Fruit fly (Drosophila melanogaster) whole organism, embryonic: ENCODE results near the gene CG14695.

Experiments used
- ATbp ChIP-seq: fragments of 200-800 bp; sonication (Bioruptor generic); optimal IDR thresholded peaks from 2 replicates; lab custom pipeline; 2017; ENCODE audit warnings: missing biosample characterization, mild to moderate bottlenecking, missing genetic modification characterization, missing genetic modification reagents
- Bdp1 ChIP-seq: fragments of 200-800 bp; sonication (Bioruptor generic); optimal IDR thresholded peaks from 3 replicates; lab custom pipeline; 2016; ENCODE audit warnings: missing biosample characterization, missing genetic modification characterization
- CG10654 ChIP-seq: fragments of 200-800 bp; sonication (Bioruptor generic); optimal IDR thresholded peaks from 2 replicates; lab custom pipeline; 2016; ENCODE audit warnings: missing biosample characterization, missing genetic modification characterization
- CG11560 ChIP-seq: fragments of 200-800 bp; sonication (Bioruptor generic); IDR thresholded peaks from 3 replicates; pipeline ENCODE4 v1.3.6; 2022; ENCODE audit warnings: missing biosample characterization, missing genetic modification characterization
- CG12104 ChIP-seq: fragments of 200-800 bp; sonication (Bioruptor generic); optimal IDR thresholded peaks from 3 replicates; lab custom pipeline; 2016; ENCODE audit warnings: missing biosample characterization, missing genetic modification characterization
- CG13894 ChIP-seq: fragments of 200-800 bp; sonication (Bioruptor generic); optimal IDR thresholded peaks from 3 replicates; lab custom pipeline; 2018; ENCODE audit warnings: missing biosample characterization, mild to moderate bottlenecking, missing genetic modification characterization, moderate library complexity
- CG15011 ChIP-seq: fragments of 200-800 bp; sonication (Bioruptor generic); optimal IDR thresholded peaks from 3 replicates; lab custom pipeline; 2018; ENCODE audit warnings: missing biosample characterization, mild to moderate bottlenecking, missing genetic modification characterization
- CG15073 ChIP-seq: fragments of 200-800 bp; sonication (Bioruptor generic); optimal IDR thresholded peaks from 2 replicates; lab custom pipeline; 2016; ENCODE audit warnings: missing biosample characterization, missing genetic modification characterization
- CG16779 ChIP-seq: fragments of 200-800 bp; sonication (Bioruptor generic); IDR thresholded peaks from 2 replicates; pipeline ENCODE4 v1.3.6; 2022; ENCODE audit warnings: missing biosample characterization, missing genetic modification characterization
- CG17385 ChIP-seq: fragments of 200-800 bp; sonication (Bioruptor generic); optimal IDR thresholded peaks from 3 replicates; lab custom pipeline; 2018; ENCODE audit warnings: missing biosample characterization, mild to moderate bottlenecking, missing genetic modification characterization
- CG17802 ChIP-seq: fragments of 200-800 bp; sonication (Bioruptor generic); optimal IDR thresholded peaks from 2 replicates; lab custom pipeline; 2018; ENCODE audit warnings: missing biosample characterization, mild to moderate bottlenecking, missing genetic modification characterization, moderate library complexity
- CG17912 ChIP-seq: fragments of 200-800 bp; sonication (Bioruptor generic); optimal IDR thresholded peaks from 2 replicates; lab custom pipeline; 2018; ENCODE audit warnings: missing biosample characterization, mild to moderate bottlenecking, missing genetic modification characterization
- CG30431 ChIP-seq: fragments of 200-800 bp; sonication (Bioruptor generic); optimal IDR thresholded peaks from 2 replicates; lab custom pipeline; 2017; ENCODE audit warnings: missing biosample characterization, missing genetic modification characterization
- CG33557 ChIP-seq: fragments of 200-800 bp; sonication (Bioruptor generic); optimal IDR thresholded peaks from 2 replicates; lab custom pipeline; 2019; ENCODE audit warnings: missing biosample characterization, mild to moderate bottlenecking, missing genetic modification characterization, moderate library complexity
- CG4360 ChIP-seq: fragments of 200-800 bp; sonication (Bioruptor generic); IDR thresholded peaks from 2 replicates; pipeline ENCODE4 v1.3.6; 2022; ENCODE audit warnings: missing biosample characterization, missing genetic modification characterization
- CG6272 ChIP-seq: fragments of 200-800 bp; sonication (Bioruptor generic); IDR thresholded peaks from 2 replicates; pipeline ENCODE4 v1.3.6; 2022; ENCODE audit warnings: missing biosample characterization, missing genetic modification characterization
- CG6854 ChIP-seq: fragments of 200-800 bp; sonication (Bioruptor generic); optimal IDR thresholded peaks from 3 replicates; lab custom pipeline; 2017; ENCODE audit warnings: missing biosample characterization, mild to moderate bottlenecking, missing genetic modification characterization
- CG7839 ChIP-seq: fragments of 200-800 bp; sonication (Bioruptor generic); optimal IDR thresholded peaks from 3 replicates; lab custom pipeline; 2018; ENCODE audit warnings: missing biosample characterization, mild to moderate bottlenecking, missing genetic modification characterization, moderate library complexity
- CG8765 ChIP-seq: fragments of 200-800 bp; sonication (Bioruptor generic); IDR thresholded peaks from 2 replicates; pipeline ENCODE4 v1.3.6; 2022; ENCODE audit warnings: missing biosample characterization, missing genetic modification characterization
- CkIIα-i1 ChIP-seq: fragments of 200-800 bp; sonication (Bioruptor generic); IDR thresholded peaks from 2 replicates; pipeline ENCODE4 v1.3.6; 2022; ENCODE audit warnings: missing biosample characterization, missing genetic modification characterization
- Deaf1 ChIP-seq: fragments of 200-800 bp; optimal IDR thresholded peaks from 3 replicates; lab custom pipeline; 2019; ENCODE audit warnings: missing biosample characterization, mild to moderate bottlenecking, missing genetic modification characterization, moderate library complexity
- Dll ChIP-seq: fragments of 200-800 bp; sonication (Bioruptor generic); IDR thresholded peaks from 4 replicates; pipeline ENCODE4 v1.3.6; 2022; ENCODE audit warnings: missing biosample characterization, missing genetic modification characterization; ENCODE audit not compliant: partially characterized antibody
- E2f1 ChIP-seq: fragments of 200-800 bp; sonication (Bioruptor generic); IDR thresholded peaks from 2 replicates; pipeline ENCODE4 v1.3.6; 2022; ENCODE audit warnings: missing biosample characterization, missing genetic modification characterization
- E2f2 ChIP-seq: fragments of 200-800 bp; sonication (Bioruptor generic); IDR thresholded peaks from 2 replicates; pipeline ENCODE4 v1.3.6; 2022; ENCODE audit warnings: missing biosample characterization, missing genetic modification characterization
- Ets97D ChIP-seq: fragments of 200-800 bp; sonication (Bioruptor generic); optimal IDR thresholded peaks from 3 replicates; lab custom pipeline; 2016; ENCODE audit warnings: missing biosample characterization, missing genetic modification characterization
- HLH3B ChIP-seq: fragments of 200-800 bp; sonication (Bioruptor generic); IDR thresholded peaks from 2 replicates; pipeline ENCODE4 v1.3.6; 2022; ENCODE audit warnings: missing biosample characterization, missing genetic modification characterization
- HLH4C ChIP-seq: fragments of 200-800 bp; sonication (Bioruptor generic); IDR thresholded peaks from 3 replicates; pipeline ENCODE4 v1.3.6; 2022; ENCODE audit warnings: missing biosample characterization, missing genetic modification characterization; ENCODE audit not compliant: partially characterized antibody
- HLH54F ChIP-seq: fragments of 200-800 bp; sonication (Bioruptor generic); optimal IDR thresholded peaks from 3 replicates; lab custom pipeline; 2016; ENCODE audit warnings: missing biosample characterization, missing genetic modification characterization
- Hr78 ChIP-seq, 2 experiments: fragments of 200-800 bp in 1 of 2; fragments of >200 bp in 1 of 2; sonication (Bioruptor generic) in 1 of 2; optimal IDR thresholded peaks; 2 replicates each; lab custom pipeline; 2017 to 2019; ENCODE audit warnings: missing biosample characterization in 2 of 2, missing genetic modification characterization in 2 of 2, mild to moderate bottlenecking in 1 of 2, moderate library complexity in 1 of 2
- Hsf ChIP-seq: fragments of 200-800 bp; sonication (Bioruptor generic); optimal IDR thresholded peaks from 3 replicates; lab custom pipeline; 2016; ENCODE audit warnings: missing biosample characterization, missing genetic modification characterization
- Myb ChIP-seq: fragments of 200-800 bp; sonication (Bioruptor generic); optimal IDR thresholded peaks from 2 replicates; lab custom pipeline; 2016; ENCODE audit warnings: missing biosample characterization, missing genetic modification characterization
- NC2α ChIP-seq: fragments of 200-800 bp; sonication (Bioruptor generic); optimal IDR thresholded peaks from 2 replicates; lab custom pipeline; 2016; ENCODE audit warnings: missing biosample characterization, missing genetic modification characterization
- Rfx ChIP-seq: fragments of 200-800 bp; sonication (Bioruptor generic); IDR thresholded peaks from 2 replicates; pipeline ENCODE4 v1.3.6; 2022; ENCODE audit warnings: missing biosample characterization, missing genetic modification characterization
- Sox100B ChIP-seq: fragments of 200-800 bp; sonication (Bioruptor generic); optimal IDR thresholded peaks from 3 replicates; lab custom pipeline; 2018; ENCODE audit warnings: missing biosample characterization, mild to moderate bottlenecking, missing genetic modification characterization
- ara ChIP-seq: fragments of 200-800 bp; sonication (Bioruptor generic); IDR thresholded peaks from 2 replicates; pipeline ENCODE4 v1.3.6; 2022; ENCODE audit warnings: missing biosample characterization, missing genetic modification characterization
- dysf ChIP-seq: fragments of 200-800 bp; sonication (Bioruptor generic); IDR thresholded peaks from 3 replicates; pipeline ENCODE4 v1.3.6; 2022; ENCODE audit warnings: missing biosample characterization, missing genetic modification characterization
- fu2 ChIP-seq: fragments of 200-800 bp; sonication (Bioruptor generic); optimal IDR thresholded peaks from 2 replicates; lab custom pipeline; 2016; ENCODE audit warnings: missing biosample characterization, missing genetic modification characterization
- grn ChIP-seq: fragments of 200-800 bp; sonication (Bioruptor generic); optimal IDR thresholded peaks from 3 replicates; lab custom pipeline; 2017; ENCODE audit warnings: missing biosample characterization, missing genetic modification characterization
- insv ChIP-seq, 2 experiments: fragments of 200-800 bp; sonication (Bioruptor generic); optimal IDR thresholded peaks; 3 replicates each; lab custom pipeline; 2016 to 2018; ENCODE audit warnings: missing biosample characterization in 2 of 2, missing genetic modification characterization in 2 of 2
- inv ChIP-seq: fragments of 200-800 bp; sonication (Bioruptor generic); IDR thresholded peaks from 2 replicates; pipeline ENCODE4 v1.3.6; 2022; ENCODE audit warnings: missing biosample characterization, missing genetic modification characterization; ENCODE audit not compliant: partially characterized antibody
- jigr1 ChIP-seq: fragments of 200-800 bp; sonication (Bioruptor generic); IDR thresholded peaks from 3 replicates; pipeline ENCODE4 v1.3.6; 2022; ENCODE audit warnings: missing biosample characterization, missing genetic modification characterization
- kah ChIP-seq: fragments of 200-800 bp; sonication (Bioruptor generic); optimal IDR thresholded peaks from 2 replicates; lab custom pipeline; 2018; ENCODE audit warnings: missing biosample characterization, mild to moderate bottlenecking, missing genetic modification characterization
- lmd ChIP-seq: fragments of 200-800 bp; sonication (Bioruptor generic); IDR thresholded peaks from 2 replicates; pipeline ENCODE4 v1.3.6; 2022; ENCODE audit warnings: missing biosample characterization, missing genetic modification characterization
- mam ChIP-seq: fragments of 200-800 bp; sonication (Bioruptor generic); optimal IDR thresholded peaks from 3 replicates; lab custom pipeline; 2016; ENCODE audit warnings: missing biosample characterization, missing genetic modification characterization
- nau ChIP-seq: fragments of 200-800 bp; sonication (Bioruptor generic); optimal IDR thresholded peaks from 3 replicates; lab custom pipeline; 2017; ENCODE audit warnings: missing biosample characterization, mild to moderate bottlenecking, missing genetic modification characterization, missing genetic modification reagents
- nom ChIP-seq: fragments of 200-800 bp; sonication (Bioruptor generic); optimal IDR thresholded peaks from 2 replicates; lab custom pipeline; 2017; ENCODE audit warnings: missing biosample characterization, missing genetic modification characterization, mild to moderate bottlenecking, moderate library complexity, missing genetic modification reagents
- otp ChIP-seq: fragments of 200-800 bp; sonication (Bioruptor generic); IDR thresholded peaks from 3 replicates; pipeline ENCODE4, ENCODE4 v1.3.6; 2022; ENCODE audit warnings: missing biosample characterization, missing genetic modification characterization
- p53 ChIP-seq: fragments of 200-800 bp; sonication (Bioruptor generic); optimal IDR thresholded peaks from 2 replicates; lab custom pipeline; 2016; ENCODE audit warnings: missing biosample characterization, missing genetic modification characterization
- pzg ChIP-seq: fragments of 200-800 bp; sonication (Bioruptor generic); optimal IDR thresholded peaks from 3 replicates; lab custom pipeline; 2018; ENCODE audit warnings: missing biosample characterization, mild to moderate bottlenecking, missing genetic modification characterization, moderate library complexity
- sim ChIP-seq: fragments of 200-800 bp; sonication (Bioruptor generic); IDR thresholded peaks from 2 replicates; pipeline ENCODE4 v1.3.6; 2022; ENCODE audit warnings: missing biosample characterization, missing genetic modification characterization
- sisA ChIP-seq: fragments of 200-800 bp; sonication (Bioruptor generic); IDR thresholded peaks from 2 replicates; pipeline ENCODE4 v1.3.6; 2022; ENCODE audit warnings: missing biosample characterization, missing genetic modification characterization

The CG14695 gene

dm6 chr3R:10832526-10833165 is 46.5 kb downstream of the CG14695 start (continued):
- no peak for TF ChIP-seq CG16779 (GFP tag; lab: Robert Waterston, UW)
- no peak for TF ChIP-seq CG13894
- TF ChIP-seq CG17802: no peak
- peak; percentile 1 for TF ChIP-seq ATbp (GFP tag; lab: Kevin White, UChicago)
- TF ChIP-seq CG11560: no peak
- TF ChIP-seq CG15073: no peak
- no peak for TF ChIP-seq CG6272 (GFP tag; lab: Robert Waterston, UW)
- no peak for TF ChIP-seq CG15011 (GFP tag; lab: Kevin White, UChicago)
- no peak for TF ChIP-seq insv (GFP tag; optimal IDR thresholded peaks at IDR 0.05; lab: Kevin White, UChicago)
- 0 out of 3 replicates have a peak, but pooled peaks have one; percentile 40 for TF ChIP-seq dysf (GFP tag; lab: Robert Waterston, UW)
- no peak for TF ChIP-seq Deaf1 (tag; lab: Kevin White, UChicago)
- peak; percentile 24; the same call in 1 of the 2 replicates for TF ChIP-seq lmd (GFP tag; lab: Robert Waterston, UW)
- peak; percentile 38; the same call in 1 of the 2 replicates for TF ChIP-seq sim (GFP tag; lab: Robert Waterston, UW)
- TF ChIP-seq CkIIα-i1 (GFP tag; lab: Robert Waterston, UW): no peak
- no peak for TF ChIP-seq CG6854 (GFP tag; lab: Kevin White, UChicago)
- TF ChIP-seq E2f2 (GFP tag; lab: Robert Waterston, UW): no peak
- TF ChIP-seq Rfx (GFP tag; lab: Robert Waterston, UW): no peak
- TF ChIP-seq Sox100B (GFP tag; lab: Kevin White, UChicago): no peak
- TF ChIP-seq CG33557 (GFP tag; lab: Kevin White, UChicago): no peak
- peak; percentile 40; the same call in 1 of the 2 replicates for TF ChIP-seq HLH3B (GFP tag; lab: Robert Waterston, UW)
- no peak for TF ChIP-seq inv
- no peak for TF ChIP-seq Dll (GFP tag; lab: Robert Waterston, UW)
- peak; percentile 56 for TF ChIP-seq sisA
- TF ChIP-seq Myb (GFP tag; lab: Kevin White, UChicago): no peak
- no peak for TF ChIP-seq Ets97D
- no peak for TF ChIP-seq CG17912 (GFP tag; lab: Kevin White, UChicago)
- no peak for TF ChIP-seq p53 (GFP tag; lab: Kevin White, UChicago)
- no peak for TF ChIP-seq CG30431
- no peak for TF ChIP-seq HLH54F (GFP tag; lab: Kevin White, UChicago)
- TF ChIP-seq otp: no peak
- TF ChIP-seq pzg: no peak
- no peak for TF ChIP-seq Bdp1 (GFP tag; lab: Kevin White, UChicago)
- TF ChIP-seq nom (GFP tag; lab: Kevin White, UChicago): peak; percentile 79
- no peak for TF ChIP-seq Hsf
- no peak for TF ChIP-seq nau (GFP tag; lab: Kevin White, UChicago)
- TF ChIP-seq grn (GFP tag; lab: Kevin White, UChicago): no peak
- no peak for TF ChIP-seq mam (GFP tag; lab: Kevin White, UChicago)
- TF ChIP-seq Hr78 (GFP tag; optimal IDR thresholded peaks at IDR 0.05; lab: Kevin White, UChicago): no peak
- TF ChIP-seq HLH4C (GFP tag; lab: Robert Waterston, UW): no peak
- TF ChIP-seq E2f1 (GFP tag; lab: Robert Waterston, UW): no peak
- TF ChIP-seq NC2α (GFP tag; lab: Kevin White, UChicago): no peak
- no peak for TF ChIP-seq CG17385 (GFP tag; lab: Kevin White, UChicago)
- no peak for TF ChIP-seq kah (GFP tag; lab: Kevin White, UChicago)
- TF ChIP-seq CG4360 (GFP tag; lab: Robert Waterston, UW): no peak
- no peak for TF ChIP-seq CG8765 (GFP tag; lab: Robert Waterston, UW)
- no peak for TF ChIP-seq CG12104
- peak; percentile 38; the same call in 1 of the 2 replicates for TF ChIP-seq ara (GFP tag; lab: Robert Waterston, UW)
- TF ChIP-seq jigr1: no peak
- TF ChIP-seq CG10654: no peak
- TF ChIP-seq fu2 (GFP tag; lab: Kevin White, UChicago): no peak
- TF ChIP-seq CG7839 (tag; lab: Kevin White, UChicago): no peak
